Fruit fly (Drosophila melanogaster) S2 (cell line): Measurements from ENCODE around the gene Hel89B.

Source experiments
- CG8478 ChIP-seq: fragments of >200 bp; optimal IDR thresholded peaks from 2 replicates; lab custom pipeline; 2018
- CTCF ChIP-seq, 2 experiments: fragments of >200 bp; optimal IDR thresholded peaks; 2 replicates each; lab custom pipeline; 2018

- TF ChIP-seq CG8478 (lab: Kevin White, UChicago) (no peak), CTCF (optimal IDR thresholded peaks at IDR 0.05; lab: Kevin White, UChicago) (no peak)
Observed at dm6 chr3R:16005943-16006342, 32.8 kb downstream of the Hel89B start.
